Fruit fly (Drosophila melanogaster) whole organism, pupa: ENCODE results near the gene Ir8a.

Experiments used
- CG10348 ChIP-seq: fragments of 200-800 bp; sonication (Bioruptor generic); IDR thresholded peaks from 2 replicates; pipeline ENCODE4 v1.3.6; 2022; ENCODE audit warnings: missing biosample characterization, missing genetic modification characterization
- CG12605 ChIP-seq: fragments of 200-800 bp; sonication (Bioruptor generic); IDR thresholded peaks from 2 replicates; pipeline ENCODE4 v1.3.6; 2022; ENCODE audit warnings: missing biosample characterization, missing genetic modification characterization
- CG13204 ChIP-seq: fragments of 200-800 bp; sonication (Bioruptor generic); optimal IDR thresholded peaks from 2 replicates; lab custom pipeline; 2018; ENCODE audit warnings: missing biosample characterization, mild to moderate bottlenecking, missing genetic modification characterization, moderate library complexity
- CG14655 ChIP-seq: fragments of 200-800 bp; sonication (Bioruptor generic); optimal IDR thresholded peaks from 3 replicates; lab custom pipeline; 2017; ENCODE audit warnings: mild to moderate bottlenecking, missing biosample characterization, missing genetic modification reagents, missing genetic modification characterization
- CG15710 ChIP-seq: fragments of 200-800 bp; sonication (Bioruptor generic); optimal IDR thresholded peaks from 2 replicates; lab custom pipeline; 2018; ENCODE audit warnings: missing biosample characterization, mild to moderate bottlenecking, missing genetic modification characterization, moderate library complexity
- CG17806 ChIP-seq: fragments of 200-800 bp; sonication (Bioruptor generic); optimal IDR thresholded peaks from 2 replicates; lab custom pipeline; 2018; ENCODE audit warnings: missing biosample characterization, mild to moderate bottlenecking, missing genetic modification characterization, moderate library complexity
- CG32121 ChIP-seq: fragments of 200-800 bp; sonication (Bioruptor generic); IDR thresholded peaks from 2 replicates; pipeline ENCODE4 v1.3.6; 2022; ENCODE audit warnings: missing biosample characterization, missing genetic modification characterization
- CG34367 ChIP-seq: fragments of 200-800 bp; sonication (Bioruptor generic); optimal IDR thresholded peaks from 2 replicates; lab custom pipeline; 2018; ENCODE audit warnings: missing biosample characterization, mild to moderate bottlenecking, missing genetic modification characterization
- CG4496 ChIP-seq: fragments of 200-800 bp; sonication (Bioruptor generic); IDR thresholded peaks from 3 replicates; pipeline ENCODE4 v1.3.6; 2022; ENCODE audit warnings: missing biosample characterization, missing genetic modification characterization
- CG8159 ChIP-seq: fragments of 200-800 bp; sonication (Bioruptor generic); optimal IDR thresholded peaks from 3 replicates; lab custom pipeline; 2018; ENCODE audit warnings: missing biosample characterization, mild to moderate bottlenecking, missing genetic modification characterization, moderate library complexity
- CG8301 ChIP-seq: fragments of 200-800 bp; sonication (Bioruptor generic); optimal IDR thresholded peaks from 2 replicates; lab custom pipeline; 2018; ENCODE audit warnings: missing biosample characterization, mild to moderate bottlenecking, missing genetic modification characterization
- CG9948 ChIP-seq: fragments of 200-800 bp; sonication (Bioruptor generic); optimal IDR thresholded peaks from 2 replicates; lab custom pipeline; 2018; ENCODE audit warnings: missing biosample characterization, mild to moderate bottlenecking, missing genetic modification characterization, moderate library complexity
- D1 ChIP-seq: fragments of 200-800 bp; sonication (Bioruptor generic); optimal IDR thresholded peaks from 2 replicates; lab custom pipeline; 2018; ENCODE audit warnings: missing biosample characterization, mild to moderate bottlenecking, missing genetic modification characterization, moderate library complexity
- EcR ChIP-seq: fragments of 200-800 bp; sonication (Bioruptor generic); optimal IDR thresholded peaks from 3 replicates; lab custom pipeline; 2019; ENCODE audit warnings: missing biosample characterization, missing genetic modification characterization, mild to moderate bottlenecking, moderate library complexity, missing genetic modification reagents
- Ets98B ChIP-seq: fragments of 200-800 bp; sonication (Bioruptor generic); IDR thresholded peaks from 2 replicates; pipeline ENCODE4 v1.3.6; 2022; ENCODE audit warnings: missing biosample characterization, missing genetic modification characterization
- Pif1A ChIP-seq: fragments of 200-800 bp; sonication (Bioruptor generic); optimal IDR thresholded peaks from 3 replicates; lab custom pipeline; 2016; ENCODE audit warnings: missing biosample characterization, missing genetic modification characterization
- Pif1B ChIP-seq: fragments of 200-800 bp; sonication (Bioruptor generic); optimal IDR thresholded peaks from 3 replicates; lab custom pipeline; 2016; ENCODE audit warnings: missing biosample characterization, missing genetic modification characterization
- Snoo ChIP-seq: fragments of 200-800 bp; sonication (Bioruptor generic); optimal IDR thresholded peaks from 3 replicates; lab custom pipeline; 2017; ENCODE audit warnings: missing biosample characterization, mild to moderate bottlenecking, missing genetic modification characterization, inconsistent platforms
- fd96Ca ChIP-seq: fragments of 200-800 bp; sonication (Bioruptor generic); IDR thresholded peaks from 3 replicates; pipeline ENCODE4 v1.3.6; 2022; ENCODE audit warnings: missing biosample characterization, missing genetic modification characterization
- gl ChIP-seq: fragments of 200-800 bp; sonication (Bioruptor generic); optimal IDR thresholded peaks from 2 replicates; lab custom pipeline; 2018; ENCODE audit warnings: missing biosample characterization, mild to moderate bottlenecking, missing genetic modification characterization
- rn ChIP-seq: fragments of 200-800 bp; sonication (Bioruptor generic); IDR thresholded peaks from 2 replicates; pipeline ENCODE4 v1.3.6; 2022; ENCODE audit warnings: missing biosample characterization, missing genetic modification characterization

The Ir8a gene

DNA sequence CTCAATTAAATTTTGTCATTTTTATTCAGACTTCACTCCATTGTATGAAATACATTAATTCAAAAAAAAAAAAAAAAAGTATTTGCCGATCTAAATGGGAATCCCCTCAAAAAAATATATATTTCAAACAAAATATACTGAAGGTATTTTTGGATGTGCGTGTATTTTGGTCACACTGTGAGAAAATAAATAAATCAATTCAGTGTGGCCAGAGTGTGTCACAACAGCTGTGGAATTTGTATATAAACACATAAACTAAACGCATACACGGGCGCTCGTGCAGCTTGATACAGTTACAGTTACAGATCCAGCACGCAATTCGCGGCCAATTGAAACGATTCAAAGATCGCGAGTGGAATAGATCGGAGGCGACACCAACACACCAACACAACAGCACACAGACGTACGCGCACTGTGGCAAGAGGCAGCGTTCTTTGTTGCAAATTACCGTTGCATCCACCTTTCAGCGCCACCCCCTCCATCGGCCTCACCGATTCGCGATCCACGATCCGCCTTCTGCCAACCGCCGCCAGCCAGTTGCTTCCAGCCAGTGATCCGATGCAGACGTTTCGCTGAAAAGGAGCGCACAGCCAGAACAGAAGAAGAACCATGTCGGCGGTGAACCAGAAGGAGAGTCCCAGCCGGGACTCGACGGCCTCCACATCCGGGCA, 13.9 kb upstream of the Ir8a start, which contains the start of gene CG17754:
Gene CG17754 (plus strand): TSS at position 260 of the 671 bp plus-strand sequence.
- TF ChIP-seq fd96Ca (GFP tag; lab: Robert Waterston, UW) (0 out of 3 replicates have a peak, but pooled peaks have one; percentile 41), D1 (tag; lab: Kevin White, UChicago) (no peak), CG15710 (tag; lab: Kevin White, UChicago) (no peak), Snoo (no peak), CG12605 (GFP tag; lab: Robert Waterston, UW) (no peak), Pif1B (GFP tag; lab: Kevin White, UChicago) (no peak), CG8159 (tag; lab: Kevin White, UChicago) (no peak), CG9948 (tag; lab: Kevin White, UChicago) (no peak), CG17806 (no peak), CG4496 (GFP tag; lab: Robert Waterston, UW) (peak; percentile 61), CG8301 (tag; lab: Kevin White, UChicago) (no peak), gl (tag; lab: Kevin White, UChicago) (no peak), CG32121 (GFP tag; lab: Robert Waterston, UW) (no peak), CG10348 (GFP tag; lab: Robert Waterston, UW) (no peak), Pif1A (no peak), CG34367 (no peak), CG13204 (GFP tag; lab: Kevin White, UChicago) (no peak)

DNA sequence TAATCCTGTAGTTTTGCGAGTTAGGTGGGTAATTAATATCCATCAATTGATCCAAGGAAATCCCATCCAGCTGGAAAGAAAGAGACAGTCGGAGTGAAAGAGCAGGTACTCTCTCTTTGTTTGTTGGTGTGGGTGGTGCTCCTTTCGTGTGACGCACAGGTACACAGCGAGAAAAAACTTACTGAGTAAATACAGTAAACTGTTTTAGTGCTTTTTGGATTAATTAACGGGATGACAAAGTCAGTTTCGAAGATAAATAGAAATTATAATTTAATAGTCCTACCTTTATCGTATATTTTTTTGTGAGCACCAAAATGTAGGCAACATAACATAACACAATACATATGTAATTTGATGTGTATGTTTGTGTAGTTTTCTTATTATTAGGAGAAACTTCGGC, 11.7 kb upstream of the Ir8a start:
- TF ChIP-seq CG8301 (tag; lab: Kevin White, UChicago), result peak; percentile 58
- no peak for TF ChIP-seq gl (tag; lab: Kevin White, UChicago)
- peak; percentile 36 for TF ChIP-seq CG34367
- peak; percentile 52 for TF ChIP-seq CG15710 (tag; lab: Kevin White, UChicago)
- TF ChIP-seq D1 (tag; lab: Kevin White, UChicago), result no peak
- TF ChIP-seq Pif1B (GFP tag; lab: Kevin White, UChicago), result peak; percentile 29
- no peak for TF ChIP-seq EcR (GFP tag; lab: Kevin White, UChicago)
- no peak for TF ChIP-seq CG32121 (GFP tag; lab: Robert Waterston, UW)
- peak; percentile 64 for TF ChIP-seq CG12605 (GFP tag; lab: Robert Waterston, UW)
- TF ChIP-seq CG9948 (tag; lab: Kevin White, UChicago), result peak; percentile 31
- TF ChIP-seq CG8159 (tag; lab: Kevin White, UChicago), result peak; percentile 58
- TF ChIP-seq CG4496 (GFP tag; lab: Robert Waterston, UW), result peak; percentile 65; the same call in 2 of the 3 replicates
- no peak for TF ChIP-seq CG14655
- peak; percentile 53 for TF ChIP-seq CG17806
- no peak for TF ChIP-seq CG13204 (GFP tag; lab: Kevin White, UChicago)
- no peak for TF ChIP-seq rn (GFP tag; lab: Robert Waterston, UW)
- TF ChIP-seq Ets98B (GFP tag; lab: Robert Waterston, UW), result peak; percentile 33; the same call in 1 of the 2 replicates
- no peak for TF ChIP-seq Pif1A
- no peak for TF ChIP-seq Snoo

DNA sequence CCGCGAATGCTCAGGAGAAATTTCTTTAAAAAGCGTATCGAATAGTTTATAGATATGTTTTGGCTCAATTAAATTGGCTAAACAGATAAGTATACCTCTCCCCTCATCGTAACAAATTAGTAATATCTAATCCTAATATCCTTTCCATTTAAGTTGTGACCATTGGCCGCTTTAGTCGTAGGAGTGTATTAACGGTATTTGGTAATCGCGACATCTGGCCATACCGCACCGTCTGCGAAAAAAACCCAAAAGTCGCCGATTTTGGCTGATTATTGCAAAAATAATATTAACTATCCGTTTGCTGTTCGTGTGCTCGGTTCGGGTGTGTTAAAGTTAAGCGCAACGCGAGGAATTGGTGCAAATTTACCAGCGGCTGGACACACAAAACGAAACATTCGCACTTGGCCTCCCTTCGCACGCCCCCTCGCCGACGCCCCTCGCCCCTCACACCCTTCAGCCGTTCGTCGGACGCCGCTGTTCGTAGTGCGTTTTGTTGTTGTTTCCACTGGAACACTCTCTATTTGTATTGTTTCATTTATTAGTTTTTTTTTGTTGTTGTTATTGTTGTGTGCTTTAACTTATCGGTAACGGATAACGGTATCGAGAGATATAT, 10.9 kb upstream of the Ir8a start, which contains the start of the genes amx and Dsor1:
Gene amx (minus strand): TSS at position 166 of the 613 bp plus-strand sequence.
Gene Dsor1 (plus strand): TSS at position 172 of the 613 bp plus-strand sequence.
- TF ChIP-seq Ets98B (GFP tag; lab: Robert Waterston, UW), result no peak
- no peak for TF ChIP-seq fd96Ca (GFP tag; lab: Robert Waterston, UW)
- TF ChIP-seq CG8159 (tag; lab: Kevin White, UChicago), result no peak
- no peak for TF ChIP-seq Pif1A

DNA sequence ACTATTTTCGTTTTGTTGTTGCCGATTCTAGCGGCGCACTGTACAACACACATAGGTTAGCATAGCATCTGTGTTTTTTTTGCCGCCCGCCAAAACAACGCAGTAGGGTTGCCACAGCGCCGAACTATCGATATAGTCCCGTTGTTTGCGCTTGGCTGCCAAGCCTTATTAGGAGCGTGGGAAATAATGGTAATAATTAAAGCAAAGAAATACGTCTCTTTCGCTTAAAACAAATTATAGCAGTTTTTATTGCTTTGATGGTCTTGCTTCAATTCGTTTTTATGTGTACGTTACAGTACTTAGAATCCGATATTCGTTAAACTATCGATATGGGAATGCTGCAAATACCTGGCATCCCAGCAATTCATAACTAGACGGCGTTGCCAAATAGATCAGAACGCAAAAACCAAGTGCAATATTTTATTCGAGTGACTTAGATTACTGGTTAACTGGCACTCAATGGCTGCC, 7.1 kb upstream of the Ir8a start, which contains the start of the genes mxc and Larp7:
Gene mxc (minus strand): TSS at position 51 of the 468 bp plus-strand sequence.
Gene Larp7 (plus strand): TSS at position 401 of the 468 bp plus-strand sequence.
- no peak for TF ChIP-seq CG14655
- no peak for TF ChIP-seq CG34367
- no peak for TF ChIP-seq CG4496 (GFP tag; lab: Robert Waterston, UW)
- peak; percentile 53 for TF ChIP-seq CG15710 (tag; lab: Kevin White, UChicago)
- no peak for TF ChIP-seq CG10348 (GFP tag; lab: Robert Waterston, UW)
- no peak for TF ChIP-seq CG8301 (tag; lab: Kevin White, UChicago)
- no peak for TF ChIP-seq D1 (tag; lab: Kevin White, UChicago)
- no peak for TF ChIP-seq Pif1A
- no peak for TF ChIP-seq CG13204 (GFP tag; lab: Kevin White, UChicago)
- TF ChIP-seq gl (tag; lab: Kevin White, UChicago), result no peak
- no peak for TF ChIP-seq CG32121 (GFP tag; lab: Robert Waterston, UW)
- peak; percentile 47; the same call in 1 of the 3 replicates for TF ChIP-seq fd96Ca (GFP tag; lab: Robert Waterston, UW)
- TF ChIP-seq rn (GFP tag; lab: Robert Waterston, UW), result no peak
- TF ChIP-seq EcR (GFP tag; lab: Kevin White, UChicago), result no peak
- peak; percentile 13 for TF ChIP-seq CG9948 (tag; lab: Kevin White, UChicago)
- TF ChIP-seq CG17806, result peak; percentile 9
- no peak for TF ChIP-seq Pif1B (GFP tag; lab: Kevin White, UChicago)
- no peak for TF ChIP-seq Snoo
- TF ChIP-seq Ets98B (GFP tag; lab: Robert Waterston, UW), result 0 out of 2 replicates have a peak, but pooled peaks have one; percentile 9
- no peak for TF ChIP-seq CG12605 (GFP tag; lab: Robert Waterston, UW)
- no peak for TF ChIP-seq CG8159 (tag; lab: Kevin White, UChicago)

DNA sequence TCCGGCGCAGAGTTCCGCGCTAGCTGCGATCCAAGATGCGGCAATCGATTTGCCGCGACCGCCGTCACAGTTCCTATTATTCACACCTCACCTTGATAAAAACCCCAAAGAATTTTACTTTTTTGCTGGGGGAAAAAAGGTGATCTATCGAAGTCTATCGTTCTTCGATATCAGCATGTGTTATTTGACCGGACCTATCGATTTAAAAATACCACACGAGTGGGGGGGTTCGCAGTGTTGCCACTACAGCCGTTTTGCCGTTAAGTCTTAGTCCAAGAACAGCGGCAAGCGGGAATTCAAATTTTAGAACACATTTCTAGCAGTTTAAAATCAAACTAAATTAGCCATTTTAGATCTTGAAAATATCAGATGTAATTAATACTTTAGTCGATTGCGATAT, 4.2 kb downstream of the Ir8a start, which contains the start of gene CG12121:
Gene CG12121 (minus strand): TSS at position 180 of the 400 bp plus-strand sequence.
- TF ChIP-seq Pif1B (GFP tag; lab: Kevin White, UChicago), result no peak
- no peak for TF ChIP-seq D1 (tag; lab: Kevin White, UChicago)
- no peak for TF ChIP-seq CG32121 (GFP tag; lab: Robert Waterston, UW)
- no peak for TF ChIP-seq CG34367
- no peak for TF ChIP-seq CG17806
- TF ChIP-seq Snoo, result no peak
- no peak for TF ChIP-seq CG4496 (GFP tag; lab: Robert Waterston, UW)
- no peak for TF ChIP-seq gl (tag; lab: Kevin White, UChicago)
- no peak for TF ChIP-seq CG9948 (tag; lab: Kevin White, UChicago)
- TF ChIP-seq CG15710 (tag; lab: Kevin White, UChicago), result no peak
- TF ChIP-seq EcR (GFP tag; lab: Kevin White, UChicago), result no peak
- TF ChIP-seq Pif1A, result no peak
- TF ChIP-seq CG8159 (tag; lab: Kevin White, UChicago), result no peak
- TF ChIP-seq rn (GFP tag; lab: Robert Waterston, UW), result no peak
